1 fruit fly cellular context compared by ENCODE assay signal in the genomic region with DNA sequence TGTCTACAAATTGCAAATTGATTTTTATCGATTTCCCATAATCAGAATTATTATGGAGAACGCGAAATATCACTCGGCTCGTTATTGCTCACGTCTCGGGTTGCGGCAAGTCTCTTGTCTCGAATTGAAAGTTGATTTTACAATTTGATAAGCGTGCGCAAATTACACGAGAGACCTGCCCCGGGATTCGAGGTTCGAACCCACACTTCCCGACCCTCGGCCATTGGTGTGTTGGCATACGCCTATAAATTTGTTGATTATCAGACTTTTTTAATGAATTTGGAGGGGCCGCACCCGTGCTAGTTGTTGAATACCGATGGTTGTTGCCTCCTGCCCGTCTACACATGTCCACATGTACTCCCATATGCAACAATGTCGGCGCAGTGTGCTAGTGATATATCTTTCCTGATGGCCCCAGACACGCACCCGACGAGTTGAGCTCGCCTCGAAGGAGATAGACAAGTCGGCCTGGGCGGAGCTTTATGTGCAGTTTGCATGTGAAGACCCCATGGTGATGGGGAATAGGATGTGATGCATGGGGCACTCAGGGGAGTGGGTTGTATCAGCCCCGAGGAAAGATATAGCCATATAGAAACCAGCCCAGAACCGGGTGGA.
TF ChIP-seq lines count a peak whose summit lies in the region.

No protein-coding gene starts in this region.

TF ChIP-seq in whole organism, prepupa, 60 proteins besides CTCF, POLR2A, EP300 and RAD21 (continued from another document):
- TF ChIP-seq topi (GFP tag; optimal IDR thresholded peaks at IDR 0.05; lab: Kevin White, UChicago) (no peak), Sox15 (GFP tag; optimal IDR thresholded peaks at IDR 0.05; lab: Kevin White, UChicago) (no peak), Smox (GFP tag; optimal IDR thresholded peaks at IDR 0.05; lab: Kevin White, UChicago) (no peak), OdsH (GFP tag; optimal IDR thresholded peaks at IDR 0.05; lab: Kevin White, UChicago) (no peak), CG11762 (GFP tag; optimal IDR thresholded peaks at IDR 0.05; lab: Kevin White, UChicago; ENCODE audit: insufficient read depth) (no peak), fd59A (GFP tag; optimal IDR thresholded peaks at IDR 0.05; lab: Kevin White, UChicago) (no peak), CG10669 (GFP tag; optimal IDR thresholded peaks at IDR 0.05; lab: Kevin White, UChicago) (peak; percentile 22), Hr38 (GFP tag; optimal IDR thresholded peaks at IDR 0.05; lab: Kevin White, UChicago) (no peak), CG3919 (GFP tag; optimal IDR thresholded peaks at IDR 0.05; lab: Kevin White, UChicago) (peak; percentile 11), CG1621 (tag; optimal IDR thresholded peaks at IDR 0.05; lab: Kevin White, UChicago) (peak; percentile 49), fd85E (GFP tag; optimal IDR thresholded peaks at IDR 0.05; lab: Kevin White, UChicago) (no peak), CG9139 (GFP tag; optimal IDR thresholded peaks at IDR 0.05; lab: Kevin White, UChicago) (no peak), achi (GFP tag; optimal IDR thresholded peaks at IDR 0.05; lab: Kevin White, UChicago) (no peak), CG32006 (GFP tag; optimal IDR thresholded peaks at IDR 0.05; lab: Kevin White, UChicago) (peak; percentile 2), Eip93F (GFP tag; optimal IDR thresholded peaks at IDR 0.05; lab: Kevin White, UChicago) (no peak), CG11902 (GFP tag; optimal IDR thresholded peaks at IDR 0.05; lab: Kevin White, UChicago) (no peak), salr (GFP tag; optimal IDR thresholded peaks at IDR 0.05; lab: Kevin White, UChicago) (peak in 1 of 2 experiments; percentile 12), Ets21C (GFP tag; optimal IDR thresholded peaks at IDR 0.05; lab: Kevin White, UChicago) (no peak), dac (GFP tag; optimal IDR thresholded peaks at IDR 0.05; lab: Kevin White, UChicago) (no peak), cyc (GFP tag; optimal IDR thresholded peaks at IDR 0.05; lab: Kevin White, UChicago) (no peak), dsx (GFP tag; optimal IDR thresholded peaks at IDR 0.05; lab: Kevin White, UChicago; ENCODE audit: poor library complexity, severe bottlenecking) (peak; percentile 99), CG8319 (GFP tag; optimal IDR thresholded peaks at IDR 0.05; lab: Kevin White, UChicago) (no peak), Eip78C (GFP tag; lab: Kevin White, UChicago) (peak; percentile 52), spab (GFP tag; optimal IDR thresholded peaks at IDR 0.05; lab: Kevin White, UChicago) (peak; percentile 6), CG10631 (GFP tag; optimal IDR thresholded peaks at IDR 0.05; lab: Kevin White, UChicago) (peak; percentile 26), net (GFP tag; optimal IDR thresholded peaks at IDR 0.05; lab: Kevin White, UChicago) (no peak), Sox102F (GFP tag; optimal IDR thresholded peaks at IDR 0.05; lab: Kevin White, UChicago) (no peak), lz (GFP tag; optimal IDR thresholded peaks at IDR 0.05; lab: Kevin White, UChicago) (no peak)
